Worm (Caenorhabditis elegans) whole organism, L1 larva: Measurements from ENCODE around the gene nas-29.

Experiments
- C34B4.2 ChIP-seq: sonication (generic microtip); optimal IDR thresholded peaks from 2 replicates; lab custom pipeline; 2017; ENCODE audit warnings: mild to moderate bottlenecking, missing genetic modification characterization, missing compliant biosample characterization
- efl-1 ChIP-seq, 4 experiments: fragments of 150-350 bp; optimal IDR thresholded peaks in 3 of 4; peaks in 1 of 4; 1 replicate in 1 of 4; 2 replicates in 3 of 4; lab custom pipeline; 2014; ENCODE audit warnings: missing biosample characterization in 2 of 4, missing genetic modification characterization in 2 of 4, missing genetic modification reagents in 2 of 4
- hlh-4 ChIP-seq: sonication (generic microtip); optimal IDR thresholded peaks from 2 replicates; lab custom pipeline; 2016; ENCODE audit warnings: mild to moderate bottlenecking, missing genetic modification characterization, missing compliant biosample characterization
- mep-1 ChIP-seq: fragments of 150-350 bp; optimal IDR thresholded peaks from 2 replicates; lab custom pipeline; 2014; ENCODE audit warnings: missing biosample characterization, missing genetic modification characterization
- nhr-12 ChIP-seq: sonication (generic microtip); optimal IDR thresholded peaks from 2 replicates; lab custom pipeline; 2017; ENCODE audit warnings: missing biosample characterization, missing genetic modification characterization
- nhr-28 ChIP-seq: fragments of 150-350 bp; optimal IDR thresholded peaks from 2 replicates; lab custom pipeline; 2014; ENCODE audit warnings: missing biosample characterization, missing genetic modification characterization
- nhr-85 ChIP-seq: sonication (generic microtip); peaks from one replicate; lab custom pipeline; 2016; ENCODE audit warnings: missing genetic modification characterization, inconsistent platforms, missing compliant biosample characterization
- skn-1 ChIP-seq: fragments of 150-350 bp; optimal IDR thresholded peaks from 2 replicates; lab custom pipeline; 2014; ENCODE audit warnings: missing biosample characterization, missing genetic modification characterization
- snpc-4 ChIP-seq: fragments of 150-350 bp; optimal IDR thresholded peaks from 2 replicates; lab custom pipeline; 2014; ENCODE audit warnings: missing biosample characterization, missing genetic modification characterization
- snu-23 ChIP-seq: sonication (generic microtip); optimal IDR thresholded peaks from 2 replicates; lab custom pipeline; 2016; ENCODE audit warnings: missing genetic modification characterization, missing compliant biosample characterization
- sup-37 ChIP-seq: fragments of 200-800 bp; sonication (Bioruptor generic); optimal IDR thresholded peaks from 2 replicates; lab custom pipeline; 2018; ENCODE audit warnings: mild to moderate bottlenecking, missing genetic modification characterization, missing compliant biosample characterization
- swsn-7 ChIP-seq: sonication (generic microtip); optimal IDR thresholded peaks from 2 replicates; lab custom pipeline; 2016; ENCODE audit warnings: missing genetic modification characterization, missing compliant biosample characterization
- unc-30 ChIP-seq: sonication (generic microtip); optimal IDR thresholded peaks from 2 replicates; lab custom pipeline; 2017; ENCODE audit warnings: missing biosample characterization, missing genetic modification characterization
- zip-4 ChIP-seq: fragments of 200-800 bp; sonication (Bioruptor generic); optimal IDR thresholded peaks from 2 replicates; lab custom pipeline; 2018; ENCODE audit warnings: mild to moderate bottlenecking, missing genetic modification characterization, moderate library complexity, missing compliant biosample characterization

nas-29 gene

ce11 chrII:5092362-5093281 is 49.2 kb downstream of the nas-29 start, which contains the start of gene C04G6.2 (continued):
- peak; percentile 73 for TF ChIP-seq snu-23 (GFP tag; lab: Kevin White, UChicago)
- TF ChIP-seq hlh-4, result no peak
- TF ChIP-seq skn-1 (tag; lab: Kevin White, UChicago), result peak; percentile 32
- TF ChIP-seq efl-1 (optimal IDR thresholded peaks at IDR 0.05; lab: Kevin White, UChicago), result peak; percentile 52 to 65
- TF ChIP-seq efl-1 (GFP tag; optimal IDR thresholded peaks at IDR 0.05 in 1 of 2; lab: Kevin White, UChicago), result peak; percentile 31 to 94
- peak; percentile 29 for TF ChIP-seq snpc-4 (tag; lab: Kevin White, UChicago)

ce11 chrII:5091640-5092243 is 50.1 kb downstream of the nas-29 start, which contains the start of gene pld-1:
Gene pld-1, minus strand, starts transcription at chrII:5091690.
- TF ChIP-seq unc-30 (no peak), mep-1 (tag; lab: Kevin White, UChicago) (no peak), swsn-7 (tag; lab: Kevin White, UChicago) (no peak), nhr-28 (tag; lab: Kevin White, UChicago) (no peak), nhr-85 (tag; lab: Kevin White, UChicago) (no peak), zip-4 (no peak), sup-37 (GFP tag; lab: Kevin White, UChicago) (no peak), nhr-12 (tag; lab: Kevin White, UChicago) (no peak), C34B4.2 (no peak)
- TF ChIP-seq, all 84 proteins: peak for 0
